Worm (Caenorhabditis elegans) whole organism, L2 larva: ENCODE results near the gene srx-98.

Source experiments
- F13H6.1 ChIP-seq: sonication (generic microtip); optimal IDR thresholded peaks from 2 replicates; lab custom pipeline; 2016; ENCODE audit warnings: missing genetic modification characterization, missing compliant biosample characterization
- Y55F3AM.14 ChIP-seq: fragments of 200-800 bp; sonication (Bioruptor generic); optimal IDR thresholded peaks from 2 replicates; lab custom pipeline; 2018; ENCODE audit warnings: mild to moderate bottlenecking, missing genetic modification characterization, missing compliant biosample characterization
- ama-1 ChIP-seq: fragments of 150-350 bp; optimal IDR thresholded peaks from 2 replicates; lab custom pipeline; 2018; ENCODE audit warnings: inconsistent platforms
- ceh-82 ChIP-seq: fragments of 150-350 bp; optimal IDR thresholded peaks from 2 replicates; lab custom pipeline; 2014; ENCODE audit warnings: missing biosample characterization, missing genetic modification characterization
- dmd-4 ChIP-seq: sonication (generic microtip); optimal IDR thresholded peaks from 2 replicates; lab custom pipeline; 2017; ENCODE audit warnings: missing biosample characterization, missing genetic modification characterization
- elt-3 ChIP-seq: sonication (generic microtip); optimal IDR thresholded peaks from 2 replicates; lab custom pipeline; 2017; ENCODE audit warnings: missing biosample characterization, missing genetic modification characterization
- mab-5 ChIP-seq: fragments of 150-350 bp; optimal IDR thresholded peaks from 2 replicates; lab custom pipeline; 2014; ENCODE audit warnings: missing biosample characterization, missing genetic modification characterization
- mdl-1 ChIP-seq, 2 experiments: fragments of 150-350 bp in 1 of 2; sonication (generic microtip) in 1 of 2; optimal IDR thresholded peaks; 2 replicates each; lab custom pipeline; 2017; ENCODE audit warnings: missing biosample characterization in 2 of 2, missing genetic modification characterization in 2 of 2
- nhr-11 ChIP-seq: fragments of 150-350 bp; optimal IDR thresholded peaks from 2 replicates; lab custom pipeline; 2014; ENCODE audit warnings: missing biosample characterization, missing genetic modification characterization
- nhr-237 ChIP-seq: fragments of 150-350 bp; optimal IDR thresholded peaks from 2 replicates; lab custom pipeline; 2014; ENCODE audit warnings: missing biosample characterization, missing genetic modification characterization
- nhr-25 ChIP-seq: fragments of 150-350 bp; sonication (generic microtip); optimal IDR thresholded peaks from 3 replicates; lab custom pipeline; 2014; ENCODE audit warnings: missing biosample characterization, missing genetic modification characterization
- unc-39 ChIP-seq: fragments of 150-350 bp; optimal IDR thresholded peaks from 2 replicates; lab custom pipeline; 2014; ENCODE audit warnings: missing biosample characterization, missing genetic modification characterization
- unc-62 ChIP-seq: fragments of 150-350 bp; optimal IDR thresholded peaks from 2 replicates; lab custom pipeline; 2014; ENCODE audit warnings: missing biosample characterization, missing genetic modification reagents, missing genetic modification characterization
- ztf-4 ChIP-seq: fragments of 150-350 bp; optimal IDR thresholded peaks from 2 replicates; lab custom pipeline; 2014; ENCODE audit warnings: missing biosample characterization, missing genetic modification characterization

DNA sequence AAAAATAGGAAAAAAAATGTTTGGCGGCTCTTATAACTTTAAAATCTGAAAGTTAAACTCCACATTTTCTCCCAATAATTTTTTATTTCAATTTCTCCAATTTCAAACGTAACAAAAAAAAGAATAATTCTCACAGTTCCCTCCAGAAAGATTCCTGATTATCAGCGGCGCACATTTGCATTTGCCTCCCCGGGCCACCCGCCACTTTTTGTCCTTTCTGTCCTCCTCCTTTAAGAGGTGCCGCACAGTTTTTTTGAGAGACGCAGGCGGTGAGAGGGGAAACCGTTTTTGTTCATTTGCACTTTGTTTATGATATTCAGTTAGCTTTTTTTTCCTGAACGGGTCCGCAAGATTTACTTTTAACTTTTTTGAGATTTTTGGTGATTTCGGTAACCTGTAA lies 50.0 kb downstream of the srx-98 start:
- no peak for TF ChIP-seq nhr-11
- TF ChIP-seq unc-62 (GFP tag; lab: Kevin White, UChicago) = no peak
- no peak for TF ChIP-seq ceh-82 (tag; lab: Kevin White, UChicago)
- TF ChIP-seq nhr-237 (tag; lab: Kevin White, UChicago) = no peak
- no peak for TF ChIP-seq nhr-25 (tag; lab: Kevin White, UChicago)
- no peak for TF ChIP-seq ztf-4
- TF ChIP-seq Y55F3AM.14 (GFP tag; lab: Kevin White, UChicago) = no peak
- TF ChIP-seq mab-5 (tag; lab: Kevin White, UChicago) = no peak
- no peak for TF ChIP-seq elt-3 (tag; lab: Kevin White, UChicago)
- no peak for TF ChIP-seq F13H6.1 (tag; lab: Kevin White, UChicago)
- no peak for TF ChIP-seq ama-1 (lab: Kevin White, UChicago)
- TF ChIP-seq mdl-1 (tag; optimal IDR thresholded peaks at IDR 0.05; lab: Kevin White, UChicago) = no peak
- no peak for TF ChIP-seq unc-39
- no peak for TF ChIP-seq dmd-4 (tag; lab: Kevin White, UChicago)
